Worm (Caenorhabditis elegans) whole organism, L3 larva: Measurements from ENCODE around the gene T28A8.6.

ENCODE experiments used
- R02D3.7 ChIP-seq: fragments of 150-350 bp; optimal IDR thresholded peaks from 2 replicates; lab custom pipeline; 2014; ENCODE audit warnings: missing biosample characterization, missing genetic modification characterization
- ZK546.5 ChIP-seq: sonication (generic microtip); optimal IDR thresholded peaks from 2 replicates; lab custom pipeline; 2017; ENCODE audit warnings: missing biosample characterization, missing genetic modification characterization
- aly-2 ChIP-seq: fragments of 150-350 bp; optimal IDR thresholded peaks from 2 replicates; lab custom pipeline; 2014; ENCODE audit warnings: missing biosample characterization, missing genetic modification characterization
- ama-1 ChIP-seq: fragments of 150-350 bp; optimal IDR thresholded peaks from 2 replicates; lab custom pipeline; 2018
- ceh-16 ChIP-seq: sonication (generic microtip); optimal IDR thresholded peaks from 2 replicates; lab custom pipeline; 2017; ENCODE audit warnings: missing biosample characterization, missing genetic modification characterization
- ceh-28 ChIP-seq: fragments of 150-350 bp; optimal IDR thresholded peaks from 2 replicates; lab custom pipeline; 2014; ENCODE audit warnings: missing biosample characterization, missing genetic modification reagents, missing genetic modification characterization
- ceh-82 ChIP-seq: fragments of 150-350 bp; optimal IDR thresholded peaks from 2 replicates; lab custom pipeline; 2014; ENCODE audit warnings: missing biosample characterization, missing genetic modification characterization
- ceh-9 ChIP-seq: sonication (generic microtip); optimal IDR thresholded peaks from 2 replicates; lab custom pipeline; 2018; ENCODE audit warnings: missing biosample characterization, missing genetic modification characterization
- daf-12 ChIP-seq: fragments of 150-350 bp; optimal IDR thresholded peaks from 2 replicates; lab custom pipeline; 2014; ENCODE audit warnings: missing biosample characterization, missing genetic modification reagents, missing genetic modification characterization
- egl-27 ChIP-seq: sonication (generic microtip); optimal IDR thresholded peaks from 4 replicates; lab custom pipeline; 2017; ENCODE audit warnings: missing biosample characterization, missing genetic modification reagents, missing genetic modification characterization
- egl-5 ChIP-seq: fragments of 150-350 bp; optimal IDR thresholded peaks from 2 replicates; lab custom pipeline; 2017; ENCODE audit warnings: missing biosample characterization, missing genetic modification reagents, missing genetic modification characterization, inconsistent platforms
- elt-1 ChIP-seq: fragments of 150-350 bp; optimal IDR thresholded peaks from 2 replicates; lab custom pipeline; 2014; ENCODE audit warnings: missing biosample characterization, missing genetic modification characterization
- elt-2 ChIP-seq: sonication (generic microtip); optimal IDR thresholded peaks from 2 replicates; lab custom pipeline; 2016; ENCODE audit warnings: missing genetic modification reagents, mild to moderate bottlenecking, missing genetic modification characterization, missing compliant biosample characterization
- elt-3 ChIP-seq, 3 experiments: fragments of 150-350 bp in 1 of 3; sonication (generic microtip) in 2 of 3; optimal IDR thresholded peaks; 2 replicates in 2 of 3; 4 replicates in 1 of 3; lab custom pipeline; 2014 to 2017; ENCODE audit warnings: missing biosample characterization in 3 of 3, missing genetic modification characterization in 3 of 3
- eor-1 ChIP-seq, 2 experiments: fragments of 150-350 bp; optimal IDR thresholded peaks; 2 replicates each; lab custom pipeline; 2014 to 2018; ENCODE audit warnings: missing biosample characterization in 2 of 2, missing genetic modification characterization in 2 of 2
- fkh-10 ChIP-seq: sonication (generic microtip); optimal IDR thresholded peaks from 2 replicates; lab custom pipeline; 2017; ENCODE audit warnings: missing biosample characterization, missing genetic modification reagents, missing genetic modification characterization
- fkh-2 ChIP-seq: fragments of 150-350 bp; optimal IDR thresholded peaks from 2 replicates; lab custom pipeline; 2014; ENCODE audit warnings: missing biosample characterization, missing genetic modification reagents, missing genetic modification characterization
- fos-1 ChIP-seq: fragments of 150-350 bp; optimal IDR thresholded peaks from 2 replicates; lab custom pipeline; 2014; ENCODE audit warnings: missing biosample characterization, missing genetic modification characterization
- hmg-11 ChIP-seq: sonication (generic microtip); optimal IDR thresholded peaks from 2 replicates; lab custom pipeline; 2016; ENCODE audit warnings: missing genetic modification characterization, missing compliant biosample characterization
- jun-1 ChIP-seq: fragments of 150-350 bp; optimal IDR thresholded peaks from 2 replicates; lab custom pipeline; 2014; ENCODE audit warnings: missing biosample characterization, missing genetic modification reagents, missing genetic modification characterization
- lin-15B ChIP-seq: fragments of 150-350 bp; optimal IDR thresholded peaks from 2 replicates; lab custom pipeline; 2014; ENCODE audit warnings: missing biosample characterization, missing genetic modification characterization
- lin-39 ChIP-seq: fragments of 150-350 bp; optimal IDR thresholded peaks from 2 replicates; lab custom pipeline; 2018; ENCODE audit warnings: missing biosample characterization, missing genetic modification reagents, missing genetic modification characterization
- lsy-12 ChIP-seq: sonication (generic microtip); optimal IDR thresholded peaks from 2 replicates; lab custom pipeline; 2016; ENCODE audit warnings: mild to moderate bottlenecking, missing genetic modification characterization, missing compliant biosample characterization
- mdl-1 ChIP-seq: fragments of 150-350 bp; optimal IDR thresholded peaks from 2 replicates; lab custom pipeline; 2014; ENCODE audit warnings: missing biosample characterization, missing genetic modification characterization
- mml-1 ChIP-seq: fragments of 150-350 bp; sonication (generic microtip); optimal IDR thresholded peaks from 3 replicates; lab custom pipeline; 2014; ENCODE audit warnings: missing biosample characterization, missing genetic modification characterization
- nfya-1 ChIP-seq: sonication (generic microtip); optimal IDR thresholded peaks from 2 replicates; lab custom pipeline; 2017; ENCODE audit warnings: missing genetic modification characterization, mild to moderate bottlenecking, missing compliant biosample characterization, antibody characterized with exemption, moderate library complexity; ENCODE audit not compliant: insufficient read depth
- nhr-11 ChIP-seq: fragments of 150-350 bp; optimal IDR thresholded peaks from 2 replicates; lab custom pipeline; 2014; ENCODE audit warnings: missing biosample characterization, missing genetic modification characterization
- nhr-12 ChIP-seq: fragments of 150-350 bp; optimal IDR thresholded peaks from 2 replicates; lab custom pipeline; 2014; ENCODE audit warnings: missing biosample characterization, missing genetic modification characterization
- nhr-23 ChIP-seq: fragments of 150-350 bp; optimal IDR thresholded peaks from 2 replicates; lab custom pipeline; 2014; ENCODE audit warnings: missing biosample characterization, missing genetic modification reagents, missing genetic modification characterization
- nhr-237 ChIP-seq: fragments of 150-350 bp; optimal IDR thresholded peaks from 2 replicates; lab custom pipeline; 2014; ENCODE audit warnings: missing biosample characterization, missing genetic modification characterization
- nhr-25 ChIP-seq: sonication (generic microtip); optimal IDR thresholded peaks from 2 replicates; lab custom pipeline; 2017; ENCODE audit warnings: missing biosample characterization, missing genetic modification characterization
- nhr-28 ChIP-seq: fragments of 150-350 bp; optimal IDR thresholded peaks from 2 replicates; lab custom pipeline; 2014; ENCODE audit warnings: missing biosample characterization, missing genetic modification characterization
- nhr-43 ChIP-seq: sonication (generic microtip); optimal IDR thresholded peaks from 2 replicates; lab custom pipeline; 2016; ENCODE audit warnings: mild to moderate bottlenecking, missing genetic modification characterization, missing compliant biosample characterization; ENCODE audit not compliant: poor library complexity, severe bottlenecking
- nhr-67 ChIP-seq: fragments of 150-350 bp; optimal IDR thresholded peaks from 2 replicates; lab custom pipeline; 2014; ENCODE audit warnings: missing biosample characterization, missing genetic modification characterization
- nhr-76 ChIP-seq: fragments of 150-350 bp; sonication (generic microtip); optimal IDR thresholded peaks from 5 replicates; lab custom pipeline; 2014; ENCODE audit warnings: missing biosample characterization, missing genetic modification characterization
- nhr-77 ChIP-seq: fragments of 150-350 bp; optimal IDR thresholded peaks from 2 replicates; lab custom pipeline; 2014; ENCODE audit warnings: missing biosample characterization, missing genetic modification characterization
- pha-4 ChIP-seq: fragments of 150-350 bp; optimal IDR thresholded peaks from 2 replicates; lab custom pipeline; 2014; ENCODE audit warnings: missing biosample characterization, missing genetic modification reagents, missing genetic modification characterization
- pqm-1 ChIP-seq: fragments of 150-350 bp; optimal IDR thresholded peaks from 2 replicates; lab custom pipeline; 2017; ENCODE audit warnings: missing biosample characterization, missing genetic modification characterization, inconsistent platforms
- sea-2 ChIP-seq: fragments of 150-350 bp; sonication (generic microtip); optimal IDR thresholded peaks from 4 replicates; lab custom pipeline; 2014; ENCODE audit warnings: missing biosample characterization, missing genetic modification reagents, missing genetic modification characterization
- skn-1 ChIP-seq: fragments of 150-350 bp; optimal IDR thresholded peaks from 2 replicates; lab custom pipeline; 2014; ENCODE audit warnings: missing biosample characterization, missing genetic modification characterization
- snpc-4 ChIP-seq: fragments of 150-350 bp; optimal IDR thresholded peaks from 2 replicates; lab custom pipeline; 2014; ENCODE audit warnings: missing biosample characterization, missing genetic modification characterization
- tbx-2 ChIP-seq: sonication (generic microtip); optimal IDR thresholded peaks from 2 replicates; lab custom pipeline; 2016; ENCODE audit warnings: mild to moderate bottlenecking, missing genetic modification characterization, missing compliant biosample characterization
- unc-39 ChIP-seq: sonication (generic microtip); optimal IDR thresholded peaks from 4 replicates; lab custom pipeline; 2017; ENCODE audit warnings: missing biosample characterization, missing genetic modification characterization
- unc-62 ChIP-seq: fragments of 150-350 bp; sonication (generic microtip); optimal IDR thresholded peaks from 4 replicates; lab custom pipeline; 2014; ENCODE audit warnings: missing biosample characterization, missing genetic modification reagents, missing genetic modification characterization
- zag-1 ChIP-seq: fragments of 150-350 bp; optimal IDR thresholded peaks from 2 replicates; lab custom pipeline; 2014; ENCODE audit warnings: missing biosample characterization, missing genetic modification characterization
- ztf-11 ChIP-seq: fragments of 150-350 bp; optimal IDR thresholded peaks from 2 replicates; lab custom pipeline; 2014; ENCODE audit warnings: missing biosample characterization, missing genetic modification characterization
- ztf-4 ChIP-seq: fragments of 150-350 bp; optimal IDR thresholded peaks from 2 replicates; lab custom pipeline; 2014; ENCODE audit warnings: missing biosample characterization, missing genetic modification characterization

Gene T28A8.6

ce11 chrIII:13465918-13466592 is 32.9 kb upstream of the T28A8.6 start, which contains the start of gene cdk-5:
TSS of gene cdk-5 (minus strand) at chrIII:13466342.
- TF ChIP-seq jun-1 (tag; lab: Kevin White, UChicago), result peak; percentile 84
- TF ChIP-seq nhr-12, result no peak
- TF ChIP-seq fkh-10 (GFP tag; lab: Kevin White, UChicago), result peak; percentile 51
- no peak for TF ChIP-seq mdl-1 (tag; lab: Kevin White, UChicago)
- peak; percentile 60 for TF ChIP-seq elt-1 (tag; lab: Kevin White, UChicago)
- TF ChIP-seq hmg-11 (tag; lab: Kevin White, UChicago), result peak; percentile 49
- peak in 1 of 2 experiments; percentile 58 for TF ChIP-seq eor-1 (tag; optimal IDR thresholded peaks at IDR 0.05; lab: Kevin White, UChicago)
- TF ChIP-seq nhr-237 (tag; lab: Kevin White, UChicago), result no peak
- TF ChIP-seq nhr-77 (tag; lab: Kevin White, UChicago), result peak; percentile 28
- peak; percentile 74 for TF ChIP-seq ama-1
- no peak for TF ChIP-seq nhr-67 (tag; lab: Kevin White, UChicago)
- TF ChIP-seq ztf-11, result no peak
- no peak for TF ChIP-seq nhr-28 (tag; lab: Kevin White, UChicago)
- TF ChIP-seq sea-2 (GFP tag; lab: Kevin White, UChicago), result no peak
- peak; percentile 61 for TF ChIP-seq pqm-1 (tag; lab: Kevin White, UChicago)
- no peak for TF ChIP-seq nhr-11 (tag; lab: Kevin White, UChicago)
- TF ChIP-seq unc-39 (tag; lab: Kevin White, UChicago), result no peak
- peak; percentile 95 for TF ChIP-seq ceh-28 (tag; lab: Kevin White, UChicago)
- peak; percentile 49 for TF ChIP-seq ztf-4
- peak; percentile 91 for TF ChIP-seq nhr-25
- TF ChIP-seq daf-12 (tag; lab: Kevin White, UChicago), result no peak
- TF ChIP-seq snpc-4 (tag; lab: Kevin White, UChicago), result peak; percentile 82
- TF ChIP-seq nhr-43 (tag; lab: Kevin White, UChicago), result peak; percentile 90
- TF ChIP-seq lin-15B (tag; lab: Kevin White, UChicago), result peak; percentile 86
- peak; percentile 50 for TF ChIP-seq elt-2
- TF ChIP-seq elt-3 (tag; optimal IDR thresholded peaks at IDR 0.05; lab: Kevin White, UChicago), result no peak
- peak; percentile 64 for TF ChIP-seq ZK546.5 (tag; lab: Kevin White, UChicago)
- peak; percentile 48 for TF ChIP-seq ceh-82 (tag; lab: Kevin White, UChicago)
- peak; percentile 34 for TF ChIP-seq R02D3.7 (tag; lab: Kevin White, UChicago)
- peak; percentile 97 for TF ChIP-seq pha-4 (tag; lab: Kevin White, UChicago)
- TF ChIP-seq egl-27 (tag; lab: Kevin White, UChicago), result no peak
- TF ChIP-seq lin-39 (tag; lab: Kevin White, UChicago), result peak; percentile 56
- TF ChIP-seq zag-1, result no peak
- no peak for TF ChIP-seq unc-62 (GFP tag; lab: Kevin White, UChicago)
- TF ChIP-seq skn-1, result peak; percentile 89
- TF ChIP-seq fos-1 (tag; lab: Kevin White, UChicago), result no peak
- peak; percentile 95 for TF ChIP-seq nfya-1 (tag; lab: Kevin White, UChicago)
- TF ChIP-seq tbx-2 (tag; lab: Kevin White, UChicago), result peak; percentile 71
- TF ChIP-seq lsy-12 (tag; lab: Kevin White, UChicago), result peak; percentile 76
- TF ChIP-seq nhr-23 (tag; lab: Kevin White, UChicago), result peak; percentile 95
- TF ChIP-seq egl-5 (tag; lab: Kevin White, UChicago), result no peak
- TF ChIP-seq ceh-16 (tag; lab: Kevin White, UChicago), result no peak
- TF ChIP-seq fkh-2, result no peak
- TF ChIP-seq ceh-9 (tag; lab: Kevin White, UChicago), result no peak
- TF ChIP-seq mml-1, result no peak
- TF ChIP-seq aly-2 (tag; lab: Kevin White, UChicago), result no peak
- no peak for TF ChIP-seq nhr-76 (tag; lab: Kevin White, UChicago)
